Worm (Caenorhabditis elegans): ENCODE data around the gene pho-12.

DNA sequence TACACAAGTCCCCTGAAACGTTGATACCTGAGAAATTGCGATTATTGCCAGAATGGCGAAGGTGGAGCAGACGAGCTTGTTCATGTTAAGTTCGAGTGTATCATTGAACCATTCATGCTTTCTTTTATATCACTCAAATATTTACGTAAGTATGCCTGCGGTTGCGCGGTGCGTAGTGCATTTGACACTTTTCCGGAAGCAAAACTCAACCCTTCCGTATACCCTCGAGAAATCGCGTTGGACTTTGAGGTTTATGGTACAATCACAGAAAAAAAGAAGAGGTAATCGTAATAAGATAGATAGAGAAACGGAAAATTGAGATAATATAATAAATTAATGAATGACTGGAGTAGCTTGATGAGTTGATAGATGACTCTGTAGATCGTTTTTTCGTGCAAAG is 8.9 kb upstream of the pho-12 start, which contains the start of gene idpb-2:
- TF ChIP-seq klf-2 (GFP tag; conservative IDR thresholded peaks at IDR 0.05) (no peak), flt-1 (GFP tag; IDR thresholded peaks at IDR 0.05) (no peak), cog-1 (tag; optimal IDR thresholded peaks at IDR 0.05) (no peak), T22C8.4 (GFP tag; IDR thresholded peaks at IDR 0.05) (no peak), ref-1 (GFP tag; conservative IDR thresholded peaks at IDR 0.05) (no peak), med-1 (GFP tag; optimal IDR thresholded peaks at IDR 0.05; ENCODE audit: insufficient read depth) (no peak), ztf-23 (GFP tag; IDR thresholded peaks at IDR 0.05) (no peak)

Measured in whole organism, midembryonic.